Worm (Caenorhabditis elegans): ENCODE measurements around the gene sax-1.

Gene sax-1

ce11 chrX:3695826-3696225 lies 45.9 kb upstream of the sax-1 start:
- peak; percentile 56 for TF ChIP-seq hlh-30 (tag; optimal IDR thresholded peaks at IDR 0.05; ENCODE audit: insufficient read depth)
- TF ChIP-seq F49E8.2 (tag; optimal IDR thresholded peaks at IDR 0.05; ENCODE audit: borderline replicate concordance): no peak
- no peak for TF ChIP-seq daf-19 (GFP tag; conservative IDR thresholded peaks at IDR 0.05)
- no peak for TF ChIP-seq ZK546.5 (tag; optimal IDR thresholded peaks at IDR 0.05)
- no peak for TF ChIP-seq T20F7.1 (GFP tag; optimal IDR thresholded peaks at IDR 0.05)
- TF ChIP-seq nhr-102 (tag; optimal IDR thresholded peaks at IDR 0.05): no peak
- TF ChIP-seq nhr-25 (tag; optimal IDR thresholded peaks at IDR 0.05; ENCODE audit: borderline replicate concordance, insufficient read depth): no peak
- no peak for TF ChIP-seq mes-2 (tag; optimal IDR thresholded peaks at IDR 0.05; ENCODE audit: poor library complexity, severe bottlenecking)
- TF ChIP-seq F37D6.2 (tag; optimal IDR thresholded peaks at IDR 0.05): no peak
- no peak for TF ChIP-seq daf-8 (GFP tag; IDR thresholded peaks at IDR 0.05)
- TF ChIP-seq ZK337.2 (GFP tag; IDR thresholded peaks at IDR 0.05): no peak
- peak; percentile 15; the same call in 1 of the 2 replicates for TF ChIP-seq dmd-6 (GFP tag; IDR thresholded peaks at IDR 0.05)
- TF ChIP-seq nhr-28 (tag; optimal IDR thresholded peaks at IDR 0.05): peak; percentile 11
- no peak for TF ChIP-seq lim-7 (GFP tag; IDR thresholded peaks at IDR 0.05)
- TF ChIP-seq ceh-82 (tag; optimal IDR thresholded peaks at IDR 0.05): no peak
- TF ChIP-seq php-3 (GFP tag; IDR thresholded peaks at IDR 0.05): no peak
- TF ChIP-seq hlh-11 (tag; optimal IDR thresholded peaks at IDR 0.05): peak; percentile 24
- TF ChIP-seq nhr-6 (tag; optimal IDR thresholded peaks at IDR 0.05): no peak
- no peak for TF ChIP-seq hif-1 (tag; optimal IDR thresholded peaks at IDR 0.05)
- no peak for TF ChIP-seq zip-11 (GFP tag; IDR thresholded peaks at IDR 0.05)
- TF ChIP-seq dve-1 (tag; optimal IDR thresholded peaks at IDR 0.05; ENCODE audit: insufficient read depth): peak; percentile 6
- TF ChIP-seq lsy-2 (tag; optimal IDR thresholded peaks at IDR 0.05): no peak

- no peak for TF ChIP-seq F26F4.8 (GFP tag; conservative IDR thresholded peaks at IDR 0.05)
- no peak for TF ChIP-seq ztf-7 (tag; optimal IDR thresholded peaks at IDR 0.05)
- no peak for TF ChIP-seq nhr-237 (tag; optimal IDR thresholded peaks at IDR 0.05)
- TF ChIP-seq arid-1 (GFP tag; conservative IDR thresholded peaks at IDR 0.05): no peak
- TF ChIP-seq aha-1 (tag): peak; percentile 99
- TF ChIP-seq hmg-1.1 (GFP tag; IDR thresholded peaks at IDR 0.05): peak; percentile 83
- no peak for TF ChIP-seq aly-2 (tag; optimal IDR thresholded peaks at IDR 0.05)
- TF ChIP-seq ceh-20 (GFP tag; IDR thresholded peaks at IDR 0.05): 0 out of 2 replicates have a peak, but pooled peaks have one; percentile 33
- no peak for TF ChIP-seq attf-4 (tag; optimal IDR thresholded peaks at IDR 0.05)
- TF ChIP-seq unc-62 (GFP tag; optimal IDR thresholded peaks at IDR 0.05 in 1 of 2): no peak
- no peak for TF ChIP-seq unc-62 (tag; optimal IDR thresholded peaks at IDR 0.05)
- TF ChIP-seq set-16 (GFP tag; IDR thresholded peaks at IDR 0.05): peak; percentile 48; the same call in 1 of the 2 replicates
- TF ChIP-seq dpl-1 (GFP tag; optimal IDR thresholded peaks at IDR 0.05): no peak
- peak; percentile 8 for TF ChIP-seq mxl-3 (GFP tag; optimal IDR thresholded peaks at IDR 0.05)
- TF ChIP-seq nhr-6 (tag; optimal IDR thresholded peaks at IDR 0.05): no peak
- TF ChIP-seq lsy-2 (tag; optimal IDR thresholded peaks at IDR 0.05): peak; percentile 49 to 58
- peak; percentile 56 for TF ChIP-seq nhr-11 (tag; optimal IDR thresholded peaks at IDR 0.05)
- no peak for TF ChIP-seq dmd-9 (GFP tag; IDR thresholded peaks at IDR 0.05)
- TF ChIP-seq gei-8 (GFP tag; optimal IDR thresholded peaks at IDR 0.05): no peak
- TF ChIP-seq mdt-29 (GFP tag; IDR thresholded peaks at IDR 0.05): 0 out of 2 replicates have a peak, but pooled peaks have one; percentile 37
- no peak for TF ChIP-seq lin-38 (GFP tag; IDR thresholded peaks at IDR 0.05)
- no peak for TF ChIP-seq lin-29 (GFP tag; IDR thresholded peaks at IDR 0.05)
- peak; percentile 54 for TF ChIP-seq F37D6.2 (tag; optimal IDR thresholded peaks at IDR 0.05)
- TF ChIP-seq sdz-12 (GFP tag; optimal IDR thresholded peaks at IDR 0.05): no peak
- TF ChIP-seq unc-130 (GFP tag; optimal IDR thresholded peaks at IDR 0.05): no peak
- no peak for TF ChIP-seq snpc-4 (tag; optimal IDR thresholded peaks at IDR 0.05)
- no peak for TF ChIP-seq duxl-1 (tag; optimal IDR thresholded peaks at IDR 0.05; ENCODE audit: poor library complexity)
- TF ChIP-seq pha-4 (GFP tag; IDR thresholded peaks at IDR 0.05): no peak
- no peak for TF ChIP-seq pha-4 (tag; optimal IDR thresholded peaks at IDR 0.05)
- TF ChIP-seq F10B5.3 (tag; optimal IDR thresholded peaks at IDR 0.05): no peak
- no peak for TF ChIP-seq skn-1 (tag; optimal IDR thresholded peaks at IDR 0.05)
- TF ChIP-seq zfp-3 (GFP tag; conservative IDR thresholded peaks at IDR 0.05): 0 out of 2 replicates have a peak, but pooled peaks have one; percentile 58
- TF ChIP-seq dmd-6 (GFP tag; IDR thresholded peaks at IDR 0.05): peak; percentile 58
Measured at ce11 chrX:3694172-3694571, 44.2 kb upstream of the sax-1 start.

Measured in whole organism, L4 larva.